Fruit fly (Drosophila melanogaster) whole organism, adult: Measurements from ENCODE around the gene Cypl.

Experiments used
- CG14711 ChIP-seq: fragments of 200-800 bp; sonication (Bioruptor generic); optimal IDR thresholded peaks from 2 replicates; lab custom pipeline; 2018; ENCODE audit warnings: missing biosample characterization, mild to moderate bottlenecking, missing genetic modification characterization, moderate library complexity
- CG7045 ChIP-seq: fragments of 200-800 bp; sonication (Bioruptor generic); optimal IDR thresholded peaks from 2 replicates; lab custom pipeline; 2017; ENCODE audit warnings: missing biosample characterization, mild to moderate bottlenecking, missing genetic modification characterization
- CG7101 ChIP-seq: fragments of 200-800 bp; sonication (Bioruptor generic); optimal IDR thresholded peaks from 2 replicates; lab custom pipeline; 2018; ENCODE audit warnings: missing biosample characterization, mild to moderate bottlenecking, missing genetic modification characterization, moderate library complexity
- Crg-1 ChIP-seq: fragments of 200-800 bp; sonication (Bioruptor generic); optimal IDR thresholded peaks from 2 replicates; lab custom pipeline; 2016; ENCODE audit warnings: missing biosample characterization, missing genetic modification characterization
- Hr96 ChIP-seq: fragments of 200-800 bp; sonication (Bioruptor generic); optimal IDR thresholded peaks from 2 replicates; lab custom pipeline; 2016; ENCODE audit warnings: missing biosample characterization, missing genetic modification characterization
- cic ChIP-seq: fragments of 200-800 bp; sonication (Bioruptor generic); optimal IDR thresholded peaks from 2 replicates; lab custom pipeline; 2017; ENCODE audit warnings: missing biosample characterization, mild to moderate bottlenecking, missing genetic modification characterization, moderate library complexity
- ovo ChIP-seq: fragments of 200-800 bp; sonication (Bioruptor generic); optimal IDR thresholded peaks from 2 replicates; lab custom pipeline; 2016; ENCODE audit warnings: missing biosample characterization, missing genetic modification characterization
- toe ChIP-seq: fragments of 200-800 bp; sonication (Bioruptor generic); optimal IDR thresholded peaks from 2 replicates; lab custom pipeline; 2016; ENCODE audit warnings: missing biosample characterization, missing genetic modification characterization

DNA sequence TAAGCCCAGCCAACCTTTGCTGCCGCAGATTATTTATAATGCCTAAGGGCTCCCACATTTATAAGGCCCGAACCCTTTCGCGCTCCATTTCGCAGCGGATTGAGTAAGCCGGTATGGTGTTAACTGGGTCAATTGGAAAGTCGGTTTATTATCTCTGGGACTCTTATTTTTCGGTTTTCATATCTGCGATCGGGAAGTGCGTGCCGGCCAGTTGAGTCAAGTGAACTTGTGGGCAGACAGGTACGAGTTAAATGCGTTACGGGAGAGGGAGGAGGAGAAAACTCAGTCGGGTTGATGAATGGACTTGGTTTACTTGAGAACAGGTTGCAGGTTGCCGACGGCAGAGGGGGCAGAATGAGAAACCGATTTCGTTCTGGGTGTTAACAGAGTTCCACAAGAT is 18.5 kb downstream of the Cypl start:
- TF ChIP-seq CG7101 (tag; lab: Kevin White, UChicago) (no peak), cic (GFP tag; lab: Kevin White, UChicago) (no peak), CG7045 (GFP tag; lab: Kevin White, UChicago) (no peak), CG14711 (tag; lab: Kevin White, UChicago) (no peak), Crg-1 (GFP tag; lab: Kevin White, UChicago) (no peak), toe (GFP tag; lab: Kevin White, UChicago) (no peak), Hr96 (no peak), ovo (no peak)
